Worm (Caenorhabditis elegans) whole organism, midembryonic: ENCODE results near the gene F16B12.1.

Experiments
- T22C8.4 ChIP-seq: fragments of 200-800 bp; sonication (Bioruptor generic); IDR thresholded peaks from 2 replicates; pipeline ENCODE4 v1.3.6; 2022; ENCODE audit warnings: missing genetic modification characterization, missing compliant biosample characterization
- cog-1 ChIP-seq: sonication (generic microtip); optimal IDR thresholded peaks from 2 replicates; lab custom pipeline; 2016; ENCODE audit warnings: missing genetic modification characterization, missing compliant biosample characterization
- flt-1 ChIP-seq: fragments of 200-800 bp; sonication (Bioruptor generic); IDR thresholded peaks from 2 replicates; pipeline ENCODE4 v1.3.6; 2022; ENCODE audit warnings: missing genetic modification characterization, missing compliant biosample characterization
- klf-2 ChIP-seq: fragments of 200-800 bp; sonication (Bioruptor generic); conservative IDR thresholded peaks from 2 replicates; pipeline ENCODE4 v1.3.6; 2022; ENCODE audit warnings: missing genetic modification reagents, missing genetic modification characterization, missing compliant biosample characterization
- med-1 ChIP-seq: sonication (generic microtip); optimal IDR thresholded peaks from 2 replicates; lab custom pipeline; 2017; ENCODE audit warnings: missing genetic modification characterization, mild to moderate bottlenecking, missing compliant biosample characterization, antibody characterized with exemption, missing genetic modification reagents; ENCODE audit not compliant: insufficient read depth
- ref-1 ChIP-seq: fragments of 200-800 bp; sonication (Bioruptor generic); conservative IDR thresholded peaks from 2 replicates; pipeline ENCODE4 v1.3.6; 2022; ENCODE audit warnings: missing genetic modification reagents, missing genetic modification characterization, missing compliant biosample characterization
- tab-1 ChIP-seq: fragments of 200-800 bp; sonication (Bioruptor generic); IDR thresholded peaks from 2 replicates; pipeline ENCODE4 v1.3.6; 2022; ENCODE audit warnings: missing genetic modification characterization, missing compliant biosample characterization
- ztf-23 ChIP-seq: fragments of 200-800 bp; sonication (Bioruptor generic); IDR thresholded peaks from 2 replicates; pipeline ENCODE4 v1.3.6; 2022; ENCODE audit warnings: missing genetic modification reagents, missing genetic modification characterization, missing compliant biosample characterization
- ztf-29 ChIP-seq: fragments of 200-800 bp; sonication (Bioruptor generic); IDR thresholded peaks from 2 replicates; pipeline ENCODE4 v1.3.6; 2022; ENCODE audit warnings: missing genetic modification reagents, missing genetic modification characterization, missing compliant biosample characterization

Gene F16B12.1

ce11 chrX:14101986-14102385 is 16.7 kb downstream of the F16B12.1 start, which contains the start of gene F16B12.6:
TSS of gene F16B12.6 (plus strand) at chrX:14102316.
- TF ChIP-seq T22C8.4 (GFP tag; lab: Robert Waterston, UW): no peak
- peak; percentile 35; the same call in 1 of the 2 replicates for TF ChIP-seq flt-1
- TF ChIP-seq cog-1 (tag; lab: Kevin White, UChicago): peak; percentile 71

DNA sequence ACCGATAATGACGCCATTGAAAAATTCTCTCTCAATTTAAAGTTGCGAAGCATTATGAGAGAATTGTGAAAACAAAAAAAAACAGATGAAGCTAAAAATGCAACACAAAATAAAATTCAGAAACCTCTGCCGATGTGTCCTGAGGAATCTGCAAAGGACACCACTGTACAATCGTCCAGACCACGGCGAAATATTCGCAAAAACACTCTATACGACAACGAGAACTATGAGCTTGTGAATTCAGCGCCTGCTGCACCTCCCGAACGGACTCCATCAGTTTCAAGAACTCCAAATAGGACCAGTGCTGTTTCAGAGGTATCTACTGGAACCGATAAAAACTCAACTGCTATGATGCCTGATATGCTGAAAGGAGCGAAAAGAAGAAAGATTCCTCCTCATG is 17.2 kb downstream of the F16B12.1 start:
- TF ChIP-seq flt-1 (no peak), ztf-29 (GFP tag; lab: Robert Waterston, UW) (no peak), klf-2 (no peak), tab-1 (GFP tag; lab: Robert Waterston, UW) (no peak), ztf-23 (GFP tag; lab: Robert Waterston, UW) (no peak)

- TF ChIP-seq flt-1: no peak
- no peak for TF ChIP-seq ref-1 (GFP tag; lab: Robert Waterston, UW)
- TF ChIP-seq T22C8.4 (GFP tag; lab: Robert Waterston, UW): no peak
- no peak for TF ChIP-seq klf-2
- no peak for TF ChIP-seq med-1
- TF ChIP-seq tab-1 (GFP tag; lab: Robert Waterston, UW): no peak
- no peak for TF ChIP-seq ztf-29 (GFP tag; lab: Robert Waterston, UW)
- TF ChIP-seq cog-1 (tag; lab: Kevin White, UChicago): no peak
- TF ChIP-seq ztf-23 (GFP tag; lab: Robert Waterston, UW): no peak
Observed at ce11 chrX:14108245-14108644, 22.9 kb downstream of the F16B12.1 start, which contains the start of gene F16B12.7. TSS of gene F16B12.7 (plus strand) at chrX:14108545.

- no peak for TF ChIP-seq T22C8.4 (GFP tag; lab: Robert Waterston, UW)
- no peak for TF ChIP-seq ref-1 (GFP tag; lab: Robert Waterston, UW)
Observed at ce11 chrX:14113347-14113746, 28.0 kb downstream of the F16B12.1 start, which contains the start of gene nhr-281. TSS of gene nhr-281 (minus strand) at chrX:14113447.

ce11 chrX:14115480-14116161 is 30.3 kb downstream of the F16B12.1 start, which contains the start of gene F28H6.7:
TSS of gene F28H6.7 (plus strand) at chrX:14116111.
- TF ChIP-seq T22C8.4 (GFP tag; lab: Robert Waterston, UW): peak; percentile 92
- TF ChIP-seq klf-2: peak; percentile 87
- TF ChIP-seq med-1: peak; percentile 60
- TF ChIP-seq ztf-23 (GFP tag; lab: Robert Waterston, UW): peak; percentile 96
- peak; percentile 12 for TF ChIP-seq cog-1 (tag; lab: Kevin White, UChicago)
- peak; percentile 98 for TF ChIP-seq flt-1
- peak; percentile 96 for TF ChIP-seq ztf-29 (GFP tag; lab: Robert Waterston, UW)
- peak; percentile 98 for TF ChIP-seq ref-1 (GFP tag; lab: Robert Waterston, UW)
- peak; percentile 98 for TF ChIP-seq tab-1 (GFP tag; lab: Robert Waterston, UW)

DNA sequence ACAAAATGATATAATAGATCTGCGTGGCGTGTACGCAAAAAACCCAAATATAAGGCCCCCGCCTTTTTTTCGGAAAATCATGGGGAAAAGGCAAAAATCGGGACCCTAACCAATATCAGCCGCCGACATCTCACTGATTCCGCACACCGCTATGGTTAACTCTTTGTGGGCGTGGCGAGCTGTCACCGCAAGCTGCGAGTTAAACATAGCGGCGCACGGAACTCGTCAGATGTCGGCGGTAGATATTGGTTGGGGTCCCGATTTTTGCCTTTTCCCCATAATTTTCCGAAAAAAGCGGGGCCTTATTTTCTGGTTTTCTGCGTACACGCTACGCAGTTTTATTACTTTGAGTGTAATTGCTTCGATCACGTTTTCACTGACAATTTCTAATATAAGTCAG is 33.5 kb downstream of the F16B12.1 start:
- TF ChIP-seq klf-2: no peak
- TF ChIP-seq cog-1 (tag; lab: Kevin White, UChicago): no peak
- TF ChIP-seq ref-1 (GFP tag; lab: Robert Waterston, UW): no peak
- TF ChIP-seq med-1: no peak
- no peak for TF ChIP-seq ztf-23 (GFP tag; lab: Robert Waterston, UW)
- TF ChIP-seq flt-1: no peak
- TF ChIP-seq ztf-29 (GFP tag; lab: Robert Waterston, UW): no peak
- TF ChIP-seq tab-1 (GFP tag; lab: Robert Waterston, UW): no peak
- TF ChIP-seq T22C8.4 (GFP tag; lab: Robert Waterston, UW): no peak

- TF ChIP-seq ztf-29 (GFP tag; lab: Robert Waterston, UW) (no peak), ztf-23 (GFP tag; lab: Robert Waterston, UW) (no peak), tab-1 (GFP tag; lab: Robert Waterston, UW) (no peak), ref-1 (GFP tag; lab: Robert Waterston, UW) (no peak), flt-1 (no peak), T22C8.4 (GFP tag; lab: Robert Waterston, UW) (no peak), med-1 (no peak), klf-2 (no peak), cog-1 (tag; lab: Kevin White, UChicago) (no peak)
Observed at ce11 chrX:14125870-14126269, 40.6 kb downstream of the F16B12.1 start, which contains the start of gene F28H6.6. TSS of gene F28H6.6 (minus strand) at chrX:14125879.

DNA sequence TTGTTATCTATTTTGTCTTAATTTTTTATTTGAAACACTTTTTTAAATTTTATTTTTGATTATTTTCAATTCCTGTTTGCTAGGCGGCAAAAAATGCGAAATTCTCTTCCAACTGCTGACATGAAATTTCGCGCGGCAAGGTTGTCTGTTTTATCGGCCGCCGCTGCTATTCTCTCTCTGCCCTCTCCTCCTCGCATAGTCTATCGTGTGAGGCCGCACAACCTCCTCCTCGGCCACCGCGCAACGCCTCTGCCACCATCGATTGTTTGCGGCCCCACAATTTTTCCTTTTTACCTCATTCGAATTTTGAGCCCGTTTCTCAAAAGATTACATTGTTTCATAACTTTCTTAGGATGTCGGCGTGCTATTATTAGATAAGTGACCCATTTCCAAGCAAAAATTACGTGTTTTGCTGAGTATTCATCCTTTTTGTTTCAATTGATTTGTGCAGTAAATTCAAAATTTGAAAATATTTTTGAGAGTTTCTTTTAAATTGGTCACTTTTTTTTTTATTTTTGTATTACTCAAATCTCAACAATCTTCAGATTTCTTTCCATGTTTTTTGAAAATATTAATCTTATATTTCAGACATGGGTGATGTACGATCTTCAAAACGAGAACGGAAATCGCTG is 42.1 kb downstream of the F16B12.1 start, which contains the start of gene F28H6.4:
Gene F28H6.4, plus strand, starts transcription at position 582 of the 632 bp plus-strand sequence.
- TF ChIP-seq cog-1 (tag; lab: Kevin White, UChicago) (no peak), T22C8.4 (GFP tag; lab: Robert Waterston, UW) (peak; percentile 43; the same call in 1 of the 2 replicates)

DNA sequence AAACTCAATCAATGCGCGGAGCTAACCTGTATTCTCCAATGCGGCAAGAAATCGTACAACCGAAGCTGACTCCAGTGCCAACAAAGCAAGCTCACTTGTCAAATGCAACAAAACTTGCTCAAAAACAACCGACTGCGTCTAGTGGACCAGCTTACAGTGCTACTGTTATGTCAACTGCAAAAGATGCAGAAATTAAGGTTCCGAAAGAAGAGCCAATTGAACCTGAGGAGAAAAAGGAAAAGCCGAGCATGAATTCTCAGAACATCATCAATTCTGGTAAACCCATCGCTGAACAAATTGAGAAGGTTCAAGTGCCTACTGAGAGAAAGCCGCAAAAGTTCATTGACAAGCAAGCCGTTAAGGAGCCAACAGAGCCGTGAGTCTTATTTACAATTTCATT is 46.2 kb downstream of the F16B12.1 start:
- TF ChIP-seq tab-1 (GFP tag; lab: Robert Waterston, UW): no peak
- no peak for TF ChIP-seq flt-1
- TF ChIP-seq ref-1 (GFP tag; lab: Robert Waterston, UW): no peak
- no peak for TF ChIP-seq ztf-29 (GFP tag; lab: Robert Waterston, UW)
- no peak for TF ChIP-seq T22C8.4 (GFP tag; lab: Robert Waterston, UW)
- no peak for TF ChIP-seq cog-1 (tag; lab: Kevin White, UChicago)

DNA sequence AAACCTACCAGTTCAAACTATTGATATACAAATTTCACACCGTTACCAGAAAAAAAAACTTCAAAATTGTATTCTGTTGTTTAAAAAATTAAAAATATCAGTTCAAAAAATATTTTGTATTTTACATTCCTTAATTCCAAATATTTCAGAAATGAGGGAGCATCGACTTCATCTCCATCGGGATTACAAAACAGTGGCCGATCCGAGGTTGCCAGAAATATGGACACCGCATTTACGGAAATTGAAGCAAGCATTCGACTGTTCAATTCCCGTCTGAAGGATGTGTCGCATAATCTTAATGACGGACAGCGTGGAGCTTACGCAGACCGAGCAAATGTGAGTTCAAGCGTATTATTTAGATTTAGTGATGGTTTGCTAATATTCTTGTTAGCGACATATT is 47.4 kb downstream of the F16B12.1 start:
- TF ChIP-seq ztf-29 (GFP tag; lab: Robert Waterston, UW) (no peak), T22C8.4 (GFP tag; lab: Robert Waterston, UW) (no peak), klf-2 (no peak), flt-1 (no peak), ztf-23 (GFP tag; lab: Robert Waterston, UW) (no peak), ref-1 (GFP tag; lab: Robert Waterston, UW) (no peak)
